Worm (Caenorhabditis elegans): ENCODE measurements around the gene T25B9.9.

- TF ChIP-seq unc-39 (tag; optimal IDR thresholded peaks at IDR 0.05): no peak
- no peak for TF ChIP-seq zag-1 (tag; optimal IDR thresholded peaks at IDR 0.05)
- no peak for TF ChIP-seq nhr-237 (tag; optimal IDR thresholded peaks at IDR 0.05)
- TF ChIP-seq peb-1 (tag; optimal IDR thresholded peaks at IDR 0.05): no peak
- TF ChIP-seq skn-1 (tag; optimal IDR thresholded peaks at IDR 0.05): no peak
- TF ChIP-seq lsy-2 (tag; optimal IDR thresholded peaks at IDR 0.05): no peak
- TF ChIP-seq F13H6.1 (tag; optimal IDR thresholded peaks at IDR 0.05): no peak
Observed at ce11 chrIV:10790353-10790752, 20.9 kb downstream of the T25B9.9 start, which contains the start of gene pept-2.
